Worm (Caenorhabditis elegans): Measurements from ENCODE around the gene irld-18.

irld-18 gene

DNA sequence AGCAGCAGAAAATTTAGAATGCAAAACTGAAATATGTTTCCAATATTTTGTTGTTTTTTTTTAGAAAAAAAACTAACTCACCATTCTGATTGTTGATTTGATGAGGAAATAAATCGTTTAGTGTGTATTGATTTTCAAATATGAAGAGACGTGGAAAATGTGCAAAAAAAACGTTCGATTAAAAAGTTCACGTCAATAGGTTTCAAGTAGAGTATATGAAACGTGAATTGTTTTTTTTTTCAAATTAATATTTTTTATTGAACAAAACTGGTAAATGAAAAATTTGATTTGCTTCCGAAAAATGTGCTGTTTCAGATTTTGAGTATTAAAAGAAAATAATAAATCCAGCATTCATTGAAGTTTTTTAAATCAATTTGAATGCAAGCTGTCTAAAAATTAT lies at the start of gene irld-18:
Gene irld-18 (minus strand): TSS at position 101 of the 400 bp plus-strand sequence.
- TF ChIP-seq ceh-30 (tag; optimal IDR thresholded peaks at IDR 0.05) (no peak), ceh-22 (tag; optimal IDR thresholded peaks at IDR 0.05) (no peak), fkh-10 (GFP tag; optimal IDR thresholded peaks at IDR 0.05) (no peak), lim-6 (tag; optimal IDR thresholded peaks at IDR 0.05) (no peak), gmeb-2 (tag; optimal IDR thresholded peaks at IDR 0.05) (no peak), unc-3 (GFP tag; conservative IDR thresholded peaks at IDR 0.05) (no peak), unc-3 (tag; optimal IDR thresholded peaks at IDR 0.05) (no peak), unc-86 (tag; optimal IDR thresholded peaks at IDR 0.05) (no peak)

DNA sequence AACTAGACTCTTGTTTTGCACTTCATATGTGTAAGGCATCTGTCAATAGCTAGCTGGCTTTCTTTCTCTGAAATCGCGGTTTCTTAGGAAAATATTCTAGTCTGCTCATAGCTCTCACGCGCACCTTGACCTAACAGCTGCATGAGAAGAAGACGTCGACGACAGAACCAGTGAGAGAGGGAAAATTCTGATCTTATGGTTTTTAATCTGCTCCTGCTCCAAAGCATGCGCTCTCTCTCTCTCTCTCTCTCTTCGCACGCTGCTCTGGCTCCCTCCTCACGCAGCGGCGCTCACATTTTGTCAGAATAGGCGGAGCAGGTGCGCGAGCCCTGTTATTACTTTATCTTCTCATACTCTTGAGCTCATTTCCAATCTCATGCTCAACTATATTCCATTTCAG lies 41.3 kb upstream of the irld-18 start:
- TF ChIP-seq ref-2 (tag; optimal IDR thresholded peaks at IDR 0.05), result peak; percentile 14
- TF ChIP-seq ceh-18 (tag; optimal IDR thresholded peaks at IDR 0.05), result peak; percentile 10
- peak; percentile 2 for TF ChIP-seq nfya-1 (tag; optimal IDR thresholded peaks at IDR 0.05)
- peak; percentile 12 for TF ChIP-seq unc-42 (tag; optimal IDR thresholded peaks at IDR 0.05)
- TF ChIP-seq C08G9.2 (tag; optimal IDR thresholded peaks at IDR 0.05), result no peak

DNA sequence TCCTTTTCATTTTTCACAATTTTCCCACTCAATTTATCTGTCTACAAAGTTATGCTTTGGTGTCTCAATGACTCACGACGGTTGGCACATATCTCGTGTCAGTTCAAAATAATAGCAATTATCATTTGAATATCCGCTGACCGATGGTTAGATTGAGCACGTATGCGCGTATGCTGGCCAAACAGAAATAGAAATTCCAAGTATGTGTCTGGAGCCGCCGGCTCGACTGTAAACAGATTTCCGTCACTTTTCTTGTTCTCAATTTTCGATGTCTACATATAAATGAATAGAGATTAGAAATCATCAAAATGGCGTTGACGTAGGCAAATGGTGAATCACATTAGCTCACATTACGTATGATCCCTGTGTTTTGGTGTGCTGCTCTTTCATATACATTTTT lies 40.3 kb upstream of the irld-18 start:
- no peak for TF ChIP-seq ceh-19 (GFP tag; optimal IDR thresholded peaks at IDR 0.05)
- no peak for TF ChIP-seq ceh-34 (tag; optimal IDR thresholded peaks at IDR 0.05)
- TF ChIP-seq eyg-1 (tag; optimal IDR thresholded peaks at IDR 0.05), result no peak
- TF ChIP-seq elt-2 (tag; optimal IDR thresholded peaks at IDR 0.05), result no peak
- no peak for TF ChIP-seq hlh-13 (GFP tag; optimal IDR thresholded peaks at IDR 0.05)
- TF ChIP-seq zip-5 (tag; optimal IDR thresholded peaks at IDR 0.05), result no peak
- TF ChIP-seq unc-42 (tag; optimal IDR thresholded peaks at IDR 0.05), result no peak
- no peak for TF ChIP-seq unc-55 (GFP tag; optimal IDR thresholded peaks at IDR 0.05)
- TF ChIP-seq nfya-1 (tag; optimal IDR thresholded peaks at IDR 0.05), result no peak
- no peak for TF ChIP-seq C38D4.7 (GFP tag; optimal IDR thresholded peaks at IDR 0.05)
- TF ChIP-seq ceh-31 (tag; optimal IDR thresholded peaks at IDR 0.05), result no peak
- TF ChIP-seq rnt-1 (tag; optimal IDR thresholded peaks at IDR 0.05), result no peak
- TF ChIP-seq gmeb-2 (tag; optimal IDR thresholded peaks at IDR 0.05), result no peak
- no peak for TF ChIP-seq tbx-2 (tag; optimal IDR thresholded peaks at IDR 0.05)
- no peak for TF ChIP-seq pag-3 (tag; optimal IDR thresholded peaks at IDR 0.05; ENCODE audit: borderline replicate concordance)

DNA sequence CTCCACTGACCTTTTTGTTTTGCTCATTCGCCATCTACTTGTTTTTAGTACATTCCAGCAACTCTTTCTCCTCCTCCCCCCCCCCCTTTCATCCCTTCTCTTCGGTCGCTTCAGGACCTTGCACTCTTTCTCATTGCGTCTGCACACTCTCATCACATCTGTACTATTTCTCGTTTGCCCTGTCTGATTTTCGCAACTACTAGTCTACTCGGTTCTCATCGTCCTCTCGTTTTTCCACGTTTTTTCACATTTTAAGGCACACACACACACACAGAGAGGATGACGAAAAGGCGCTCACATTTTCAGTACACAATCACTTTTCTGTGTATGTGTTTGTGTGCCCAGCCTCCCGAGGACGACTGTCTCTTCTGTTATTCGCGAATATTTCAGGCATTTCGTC lies 39.7 kb upstream of the irld-18 start:
- TF ChIP-seq ceh-18 (tag; optimal IDR thresholded peaks at IDR 0.05), result peak; percentile 28
- TF ChIP-seq ceh-34 (tag; optimal IDR thresholded peaks at IDR 0.05), result peak; percentile 26
- TF ChIP-seq syd-9 (tag; optimal IDR thresholded peaks at IDR 0.05), result peak; percentile 3
- peak; percentile 48 for TF ChIP-seq ceh-31 (tag; optimal IDR thresholded peaks at IDR 0.05)
- TF ChIP-seq hlh-8 (tag; optimal IDR thresholded peaks at IDR 0.05), result no peak
- peak; percentile 12 for TF ChIP-seq K09A11.1 (tag; optimal IDR thresholded peaks at IDR 0.05; ENCODE audit: insufficient read depth)
- peak; percentile 52 for TF ChIP-seq ceh-19 (GFP tag; optimal IDR thresholded peaks at IDR 0.05)
- peak; percentile 33 for TF ChIP-seq nfya-1 (tag; optimal IDR thresholded peaks at IDR 0.05)
- TF ChIP-seq hlh-13 (GFP tag; optimal IDR thresholded peaks at IDR 0.05), result no peak

DNA sequence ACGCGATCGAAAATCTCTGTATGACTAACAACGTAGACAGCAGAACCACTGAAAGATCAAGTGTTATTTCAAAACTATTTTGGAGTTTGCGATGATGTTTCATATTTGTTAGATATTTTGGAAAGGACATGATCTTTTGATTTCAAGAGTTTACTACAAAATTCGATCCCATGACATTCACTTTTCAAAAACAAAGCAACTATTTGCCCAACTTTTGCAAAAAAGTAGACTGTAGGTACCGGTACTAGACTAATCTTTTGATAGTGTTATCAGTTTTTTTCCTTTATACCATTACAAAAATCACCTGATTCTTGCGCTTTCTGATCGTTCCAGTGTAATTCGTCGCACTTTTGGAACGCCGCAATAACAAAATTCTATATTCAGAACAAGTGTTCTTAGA lies 39.2 kb upstream of the irld-18 start:
- TF ChIP-seq nfya-1 (tag; optimal IDR thresholded peaks at IDR 0.05) (no peak), ceh-34 (tag; optimal IDR thresholded peaks at IDR 0.05) (no peak), ahr-1 (tag; optimal IDR thresholded peaks at IDR 0.05) (no peak), mec-3 (tag; optimal IDR thresholded peaks at IDR 0.05; ENCODE audit: borderline replicate concordance) (no peak), pag-3 (tag; optimal IDR thresholded peaks at IDR 0.05; ENCODE audit: borderline replicate concordance) (no peak), hlh-6 (tag; optimal IDR thresholded peaks at IDR 0.05) (no peak), che-1 (tag; optimal IDR thresholded peaks at IDR 0.05) (no peak), pax-1 (tag; optimal IDR thresholded peaks at IDR 0.05) (no peak), K09A11.1 (tag; optimal IDR thresholded peaks at IDR 0.05; ENCODE audit: insufficient read depth) (no peak), tbx-2 (tag; optimal IDR thresholded peaks at IDR 0.05) (no peak)
